Fruit fly (Drosophila melanogaster): ENCODE measurements around the gene CG2006.

dm6 chr3R:29516766-29517165 lies 27.5 kb downstream of the CG2006 start:
- no peak for TF ChIP-seq CG9948 (tag; optimal IDR thresholded peaks at IDR 0.05)
- no peak for TF ChIP-seq CG34367 (tag; optimal IDR thresholded peaks at IDR 0.05)
- TF ChIP-seq D1 (tag; optimal IDR thresholded peaks at IDR 0.05), result no peak
- no peak for TF ChIP-seq CG8301 (tag; optimal IDR thresholded peaks at IDR 0.05)
